Worm (Caenorhabditis elegans): ENCODE measurements around the gene msrp-6.
"Not testable (repeated sequence)": the region's sequence is repeated elsewhere in the genome, so short reads cannot be mapped to it uniquely, and the experiment has no call there.

Gene msrp-6

ce11 chrII:2631169-2631568 lies 11.9 kb downstream of the msrp-6 start, which contains the start of gene D2062.1:
D2062.1 (plus strand) TSS chrII:2631469.
- no peak for TF ChIP-seq ceh-83 (GFP tag; optimal IDR thresholded peaks at IDR 0.05)
- no peak for TF ChIP-seq nhr-237 (tag; optimal IDR thresholded peaks at IDR 0.05)
- TF ChIP-seq zip-8 (tag; optimal IDR thresholded peaks at IDR 0.05) = no peak
- TF ChIP-seq M03D4.4 (tag; optimal IDR thresholded peaks at IDR 0.05) = no peak
- no peak for TF ChIP-seq blmp-1 (tag; optimal IDR thresholded peaks at IDR 0.05)
- TF ChIP-seq sptf-1 (tag; optimal IDR thresholded peaks at IDR 0.05) = no peak
- TF ChIP-seq ceh-39 (tag; optimal IDR thresholded peaks at IDR 0.05) = no peak
- no peak for TF ChIP-seq cnd-1 (tag; optimal IDR thresholded peaks at IDR 0.05)
- TF ChIP-seq unc-62 (GFP tag; optimal IDR thresholded peaks at IDR 0.05) = no peak

DNA sequence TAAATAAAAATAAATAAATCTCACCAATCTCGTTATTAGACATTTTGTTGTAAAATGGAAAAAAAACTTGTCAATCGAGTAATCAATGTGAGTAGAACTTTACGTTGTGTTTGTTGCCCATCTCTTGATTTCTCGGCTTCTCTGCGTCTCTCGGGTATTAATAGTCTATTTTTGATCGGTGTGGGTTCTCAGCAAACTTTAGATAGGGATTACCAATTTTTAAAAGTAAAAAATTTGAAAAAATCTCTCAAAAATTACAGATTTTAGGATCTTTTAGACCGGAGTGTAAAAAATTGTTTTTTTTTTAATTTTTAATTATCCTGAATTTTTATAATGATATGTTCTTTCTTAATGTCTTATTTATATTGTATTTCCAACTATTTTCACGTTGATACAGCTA lies 18.1 kb downstream of the msrp-6 start, which contains the start of gene F22E5.21:
Gene F22E5.21, minus strand, starts transcription at position 101 of the 400 bp plus-strand sequence.
- TF ChIP-seq ces-1 (GFP tag; optimal IDR thresholded peaks at IDR 0.05) (no peak), tbx-8 (GFP tag; optimal IDR thresholded peaks at IDR 0.05) (no peak), nhr-237 (tag; optimal IDR thresholded peaks at IDR 0.05) (no peak), M03D4.4 (tag; optimal IDR thresholded peaks at IDR 0.05) (no peak), ztf-11 (tag; optimal IDR thresholded peaks at IDR 0.05) (no peak), nhr-76 (tag; optimal IDR thresholded peaks at IDR 0.05) (no peak), snpc-4 (tag; optimal IDR thresholded peaks at IDR 0.05) (no peak), mls-2 (tag; optimal IDR thresholded peaks at IDR 0.05) (no peak), elt-1 (tag; optimal IDR thresholded peaks at IDR 0.05; ENCODE audit: borderline replicate concordance, insufficient read depth) (no peak), mab-5 (tag; optimal IDR thresholded peaks at IDR 0.05) (no peak), ceh-39 (tag; optimal IDR thresholded peaks at IDR 0.05) (no peak), ceh-83 (GFP tag; optimal IDR thresholded peaks at IDR 0.05) (no peak), elt-3 (tag; optimal IDR thresholded peaks at IDR 0.05) (no peak), zip-8 (tag; optimal IDR thresholded peaks at IDR 0.05) (no peak), lin-13 (tag; optimal IDR thresholded peaks at IDR 0.05) (no peak)

- TF ChIP-seq drap-1 (GFP tag; optimal IDR thresholded peaks at IDR 0.05) (no peak), tbx-8 (GFP tag; optimal IDR thresholded peaks at IDR 0.05) (no peak), lin-32 (GFP tag; optimal IDR thresholded peaks at IDR 0.05) (no peak), mls-2 (tag; optimal IDR thresholded peaks at IDR 0.05) (no peak), nhr-12 (tag; optimal IDR thresholded peaks at IDR 0.05) (no peak), snpc-4 (tag; optimal IDR thresholded peaks at IDR 0.05) (no peak), nhr-237 (tag; optimal IDR thresholded peaks at IDR 0.05) (no peak)
Observed at ce11 chrII:2638062-2638461, 18.8 kb downstream of the msrp-6 start, which contains the start of gene F22E5.9. F22E5.9 (plus strand) TSS chrII:2638388.

ce11 chrII:2639401-2640088 lies 20.3 kb downstream of the msrp-6 start, which contains the start of gene F22E5.8:
F22E5.8 (plus strand) TSS chrII:2640038.
- TF ChIP-seq sem-2 (GFP tag; optimal IDR thresholded peaks at IDR 0.05); ceh-83 (GFP tag; optimal IDR thresholded peaks at IDR 0.05); ztf-11 (tag; optimal IDR thresholded peaks at IDR 0.05): not testable (repeated sequence)

- no peak for TF ChIP-seq sptf-1 (tag; optimal IDR thresholded peaks at IDR 0.05)
- no peak for TF ChIP-seq unc-62 (GFP tag; optimal IDR thresholded peaks at IDR 0.05)
- no peak for TF ChIP-seq snpc-4 (tag; optimal IDR thresholded peaks at IDR 0.05)
- no peak for TF ChIP-seq lin-32 (GFP tag; optimal IDR thresholded peaks at IDR 0.05)
- TF ChIP-seq tbx-8 (GFP tag; optimal IDR thresholded peaks at IDR 0.05) = no peak
- no peak for TF ChIP-seq pha-4 (tag; optimal IDR thresholded peaks at IDR 0.05)
- no peak for TF ChIP-seq blmp-1 (tag; optimal IDR thresholded peaks at IDR 0.05)
- no peak for TF ChIP-seq mep-1 (tag; optimal IDR thresholded peaks at IDR 0.05)
- no peak for TF ChIP-seq flh-1 (GFP tag; optimal IDR thresholded peaks at IDR 0.05)
- TF ChIP-seq nhr-237 (tag; optimal IDR thresholded peaks at IDR 0.05) = no peak
- no peak for TF ChIP-seq unc-120 (tag; optimal IDR thresholded peaks at IDR 0.05; ENCODE audit: poor library complexity, severe bottlenecking)
- TF ChIP-seq ceh-43 (GFP tag; optimal IDR thresholded peaks at IDR 0.05) = no peak
- no peak for TF ChIP-seq lin-13 (tag; optimal IDR thresholded peaks at IDR 0.05)
Observed at ce11 chrII:2640982-2641381, 21.7 kb downstream of the msrp-6 start, which contains the start of gene F22E5.23. F22E5.23 (plus strand) TSS chrII:2641282.

DNA sequence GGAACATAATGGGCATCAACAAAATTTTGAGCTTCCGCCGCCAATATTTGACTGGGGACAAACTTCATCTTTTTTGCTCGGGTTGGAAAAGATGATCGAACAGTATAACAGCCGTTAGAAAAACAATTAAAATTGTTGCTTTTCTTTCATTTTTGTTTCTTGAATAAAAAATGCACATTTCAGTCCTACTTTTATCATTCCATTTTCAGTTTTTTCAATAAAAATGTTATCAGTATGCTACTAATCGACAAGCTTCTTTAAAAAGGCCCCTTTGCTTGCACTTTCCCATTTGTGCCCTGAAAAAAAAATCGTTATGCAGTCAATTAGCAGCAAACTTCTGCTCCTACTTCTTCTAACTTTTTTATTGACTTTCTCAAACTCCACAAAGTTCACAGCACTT lies 22.5 kb downstream of the msrp-6 start, which contains the start of gene F22E5.7:
Gene F22E5.7, plus strand, starts transcription at position 301 of the 400 bp plus-strand sequence.
- TF ChIP-seq ceh-83 (GFP tag; optimal IDR thresholded peaks at IDR 0.05) = no peak
- no peak for TF ChIP-seq lsy-2 (tag; optimal IDR thresholded peaks at IDR 0.05)
- no peak for TF ChIP-seq flh-1 (GFP tag; optimal IDR thresholded peaks at IDR 0.05)
- TF ChIP-seq nhr-76 (tag; optimal IDR thresholded peaks at IDR 0.05) = no peak
- no peak for TF ChIP-seq lin-13 (tag; optimal IDR thresholded peaks at IDR 0.05)

All from whole organism, mixed stage, embryonic.